Worm (Caenorhabditis elegans) whole organism, L4 larva: Measurements from ENCODE around the gene F45E1.5.

Experiments used
- F44E2.7 ChIP-seq: fragments of 200-800 bp; sonication (Bioruptor generic); IDR thresholded peaks from 2 replicates; pipeline ENCODE4 v2.1.2; 2022; ENCODE audit warnings: missing genetic modification characterization, missing compliant biosample characterization
- aha-1 ChIP-seq: fragments of 150-350 bp; peaks from one replicate; lab custom pipeline; 2014; ENCODE audit warnings: missing biosample characterization, missing genetic modification characterization
- daf-19 ChIP-seq: fragments of 200-800 bp; sonication (Bioruptor generic); conservative IDR thresholded peaks from 2 replicates; pipeline ENCODE4 v1.3.6; 2022; ENCODE audit warnings: missing genetic modification characterization, missing compliant biosample characterization
- daf-8 ChIP-seq: fragments of 200-800 bp; sonication (Bioruptor generic); IDR thresholded peaks from 2 replicates; pipeline ENCODE4 v1.3.6; 2022; ENCODE audit warnings: missing genetic modification characterization, missing compliant biosample characterization
- dmd-8 ChIP-seq: fragments of 200-800 bp; sonication (Bioruptor generic); IDR thresholded peaks from 2 replicates; pipeline ENCODE4 v1.3.6; 2022; ENCODE audit warnings: missing genetic modification characterization, missing compliant biosample characterization
- dmd-9 ChIP-seq: fragments of 200-800 bp; sonication (Bioruptor generic); IDR thresholded peaks from 2 replicates; pipeline ENCODE4 v1.3.6; 2022; ENCODE audit warnings: missing genetic modification reagents, missing genetic modification characterization, missing compliant biosample characterization
- egl-27 ChIP-seq: sonication (generic microtip); optimal IDR thresholded peaks from 3 replicates; lab custom pipeline; 2017; ENCODE audit warnings: missing biosample characterization, missing genetic modification reagents, missing genetic modification characterization
- egl-43 ChIP-seq: fragments of 200-800 bp; sonication (Bioruptor generic); IDR thresholded peaks from 2 replicates; pipeline ENCODE4 v1.3.6; 2022; ENCODE audit warnings: missing genetic modification reagents, missing genetic modification characterization, missing compliant biosample characterization
- hif-1 ChIP-seq, 2 experiments: sonication (generic microtip); optimal IDR thresholded peaks; 2 replicates each; lab custom pipeline; 2016 to 2017; ENCODE audit warnings: missing compliant biosample characterization in 2 of 2, missing genetic modification characterization in 2 of 2, missing genetic modification reagents in 2 of 2, missing genotype in 2 of 2, mild to moderate bottlenecking in 1 of 2
- hlh-30 ChIP-seq: sonication (generic microtip); optimal IDR thresholded peaks from 2 replicates; lab custom pipeline; 2017; ENCODE audit warnings: antibody characterized with exemption, mild to moderate bottlenecking, missing genetic modification characterization, missing compliant biosample characterization; ENCODE audit not compliant: insufficient read depth
- jun-1 ChIP-seq: fragments of 150-350 bp; optimal IDR thresholded peaks from 2 replicates; lab custom pipeline; 2014; ENCODE audit warnings: missing biosample characterization, missing genetic modification reagents, missing genetic modification characterization
- madf-5 ChIP-seq, 2 experiments: fragments of 200-800 bp; sonication (Bioruptor generic); IDR thresholded peaks; 2 replicates each; pipeline ENCODE4 v1.3.6; 2022; ENCODE audit warnings: missing compliant biosample characterization in 2 of 2, missing genetic modification characterization in 2 of 2
- spr-3 ChIP-seq: fragments of 200-800 bp; sonication (Bioruptor generic); optimal IDR thresholded peaks from 2 replicates; lab custom pipeline; 2018; ENCODE audit warnings: mild to moderate bottlenecking, missing genetic modification characterization, missing compliant biosample characterization
- unc-62 ChIP-seq, 3 experiments: fragments of 150-350 bp in 1 of 3; sonication (generic microtip); optimal IDR thresholded peaks in 2 of 3; peaks in 1 of 3; 1 replicate in 1 of 3; 2 replicates in 2 of 3; lab custom pipeline; 2014 to 2017; ENCODE audit warnings: missing biosample characterization in 3 of 3, missing genetic modification characterization in 3 of 3, missing genetic modification reagents in 3 of 3, missing genotype in 1 of 3

F45E1.5 gene

DNA sequence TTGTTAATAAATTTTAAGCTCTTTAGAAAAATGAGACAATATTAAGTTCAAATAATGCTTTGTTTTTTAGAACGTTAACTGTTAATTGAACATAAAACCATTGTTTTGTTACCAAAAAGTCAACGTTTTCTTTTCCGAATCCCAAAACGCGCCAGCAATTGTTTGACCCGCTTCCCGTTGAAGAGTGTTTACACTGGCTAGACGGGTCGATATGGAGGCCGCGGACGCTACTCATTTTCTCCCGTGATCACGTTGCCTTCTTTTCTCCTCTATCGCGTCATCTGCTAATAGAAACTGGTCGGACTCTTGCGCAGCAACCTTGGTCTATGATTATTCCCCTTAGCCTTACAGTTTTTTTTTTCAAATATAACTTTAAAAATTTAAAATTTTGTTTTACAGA lies 52.6 kb downstream of the F45E1.5 start, which contains the start of gene C34D10.1 (continued):
- TF ChIP-seq daf-8 (GFP tag; lab: Robert Waterston, UW) (no peak), hlh-30 (peak; percentile 88), madf-5 (GFP tag; IDR thresholded peaks at IDR 0.05; lab: Robert Waterston, UW) (no peak), daf-19 (GFP tag; lab: Robert Waterston, UW) (no peak), jun-1 (no peak), spr-3 (GFP tag; lab: Kevin White, UChicago) (no peak), egl-43 (GFP tag; lab: Robert Waterston, UW) (no peak), F44E2.7 (no peak), dmd-9 (GFP tag; lab: Robert Waterston, UW) (0 out of 2 replicates have a peak, but pooled peaks have one; percentile 11)

ce11 chrX:8030032-8030431 lies 53.5 kb downstream of the F45E1.5 start:
- TF ChIP-seq unc-62 (GFP tag; optimal IDR thresholded peaks at IDR 0.05 in 1 of 2; lab: Kevin White, UChicago) (peak in 1 of 2 experiments; percentile 68), unc-62 (tag; optimal IDR thresholded peaks at IDR 0.05; lab: Kevin White, UChicago) (no peak), dmd-8 (no peak), egl-27 (tag; lab: Kevin White, UChicago) (no peak), hif-1 (tag; optimal IDR thresholded peaks at IDR 0.05; lab: Kevin White, UChicago) (no peak), aha-1 (peak; percentile 32)
